Worm (Caenorhabditis elegans) whole organism, late embryonic: ENCODE data around the gene R05A10.7.

Source experiments
- C38D4.7 ChIP-seq: fragments of 200-800 bp; sonication (Bioruptor generic); optimal IDR thresholded peaks from 2 replicates; lab custom pipeline; 2018; ENCODE audit warnings: mild to moderate bottlenecking, missing genetic modification characterization, moderate library complexity, missing compliant biosample characterization
- ceh-45 ChIP-seq: fragments of 200-800 bp; sonication (Bioruptor generic); IDR thresholded peaks from 2 replicates; pipeline ENCODE4 v1.3.6; 2022; ENCODE audit warnings: missing genetic modification reagents, missing genetic modification characterization, missing compliant biosample characterization
- fkh-10 ChIP-seq: fragments of 150-350 bp; optimal IDR thresholded peaks from 2 replicates; lab custom pipeline; 2014; ENCODE audit warnings: missing biosample characterization, missing genetic modification reagents, missing genetic modification characterization
- madf-2 ChIP-seq: sonication (generic microtip); optimal IDR thresholded peaks from 2 replicates; lab custom pipeline; 2017; ENCODE audit warnings: missing genetic modification characterization, missing compliant biosample characterization
- npax-4 ChIP-seq: sonication (generic microtip); optimal IDR thresholded peaks from 2 replicates; lab custom pipeline; 2016; ENCODE audit warnings: missing genetic modification characterization, missing compliant biosample characterization
- pha-4 ChIP-seq: fragments of 150-350 bp; optimal IDR thresholded peaks from 2 replicates; lab custom pipeline; 2018; ENCODE audit warnings: missing biosample characterization, missing genetic modification reagents, missing genetic modification characterization
- ref-2 ChIP-seq: sonication (generic microtip); optimal IDR thresholded peaks from 2 replicates; lab custom pipeline; 2016; ENCODE audit warnings: missing genetic modification characterization, missing compliant biosample characterization

- no peak for TF ChIP-seq ref-2 (tag; lab: Kevin White, UChicago)
- TF ChIP-seq pha-4 (tag; lab: Kevin White, UChicago): no peak
- TF ChIP-seq ceh-45 (GFP tag; lab: Robert Waterston, UW): no peak
- no peak for TF ChIP-seq npax-4 (tag; lab: Kevin White, UChicago)
- TF ChIP-seq fkh-10: no peak
- no peak for TF ChIP-seq madf-2 (tag; lab: Kevin White, UChicago)
- no peak for TF ChIP-seq C38D4.7 (GFP tag; lab: Kevin White, UChicago)
These were observed 30.5 kb upstream of the R05A10.7 start, which contains the start of gene K01G12.3 for ce11 chrIV:14193196-14193595.
